Worm (Caenorhabditis elegans) whole organism, L4/young adult: ENCODE data around the gene Y54F10BM.6.

Experiments
- dao-5 ChIP-seq: sonication (generic microtip); optimal IDR thresholded peaks from 2 replicates; lab custom pipeline; 2016; ENCODE audit warnings: missing genotype, missing genetic modification characterization, moderate library complexity, missing compliant biosample characterization
- him-1 ChIP-seq: sonication (generic microtip); optimal IDR thresholded peaks from 2 replicates; lab custom pipeline; 2016; ENCODE audit warnings: missing genotype, missing genetic modification reagents, missing genetic modification characterization, missing compliant biosample characterization

ce11 chrIII:2291139-2291538 lies 28.1 kb downstream of the Y54F10BM.6 start, which contains the start of gene fbxa-219:
- no peak for TF ChIP-seq him-1 (tag; lab: Kevin White, UChicago)
- TF ChIP-seq dao-5 (tag; lab: Kevin White, UChicago): no peak
